Fruit fly (Drosophila melanogaster) whole organism, embryonic: ENCODE measurements around the gene Tcs6.

ENCODE experiments used
- Aef1 ChIP-seq: fragments of 200-800 bp; sonication (Bioruptor generic); IDR thresholded peaks from 3 replicates; pipeline ENCODE4 v1.3.6; 2022; ENCODE audit warnings: missing biosample characterization, missing genetic modification characterization
- Bdp1 ChIP-seq: fragments of 200-800 bp; sonication (Bioruptor generic); optimal IDR thresholded peaks from 3 replicates; lab custom pipeline; 2016; ENCODE audit warnings: missing biosample characterization, missing genetic modification characterization
- CG10431 ChIP-seq: fragments of 200-800 bp; sonication (Bioruptor generic); optimal IDR thresholded peaks from 3 replicates; lab custom pipeline; 2018; ENCODE audit warnings: missing biosample characterization, mild to moderate bottlenecking, missing genetic modification characterization
- CG14441 ChIP-seq: fragments of 200-800 bp; sonication (Bioruptor generic); IDR thresholded peaks from 2 replicates; pipeline ENCODE4 v1.3.6; 2022; ENCODE audit warnings: missing biosample characterization, missing genetic modification characterization
- CG18011 ChIP-seq: fragments of 200-800 bp; sonication (Bioruptor generic); optimal IDR thresholded peaks from 2 replicates; lab custom pipeline; 2017; ENCODE audit warnings: missing biosample characterization, missing genetic modification characterization, mild to moderate bottlenecking, moderate library complexity, missing genotype
- CG1832 ChIP-seq: fragments of 200-800 bp; sonication (Bioruptor generic); optimal IDR thresholded peaks from 2 replicates; lab custom pipeline; 2017; ENCODE audit warnings: missing biosample characterization, mild to moderate bottlenecking, missing genetic modification characterization, inconsistent platforms
- CG2889 ChIP-seq: fragments of 200-800 bp; sonication (Bioruptor generic); IDR thresholded peaks from 3 replicates; pipeline ENCODE4 v1.3.6; 2022; ENCODE audit warnings: missing biosample characterization, missing genetic modification characterization
- CG3281 ChIP-seq: fragments of 200-800 bp; sonication (Bioruptor generic); optimal IDR thresholded peaks from 3 replicates; lab custom pipeline; 2017; ENCODE audit warnings: missing biosample characterization, mild to moderate bottlenecking, missing genetic modification characterization
- CG3847 ChIP-seq: fragments of 200-800 bp; sonication (Bioruptor generic); IDR thresholded peaks from 2 replicates; pipeline ENCODE4 v1.3.6; 2022; ENCODE audit warnings: missing biosample characterization, missing genetic modification characterization
- CG4328 ChIP-seq: fragments of 200-800 bp; sonication (Bioruptor generic); optimal IDR thresholded peaks from 3 replicates; lab custom pipeline; 2017; ENCODE audit warnings: missing biosample characterization, missing genetic modification reagents, missing genetic modification characterization
- CG6765 ChIP-seq: fragments of 200-800 bp; sonication (Bioruptor generic); optimal IDR thresholded peaks from 3 replicates; lab custom pipeline; 2017; ENCODE audit warnings: missing biosample characterization, mild to moderate bottlenecking, missing genetic modification characterization
- CG6854 ChIP-seq: fragments of 200-800 bp; sonication (Bioruptor generic); optimal IDR thresholded peaks from 3 replicates; lab custom pipeline; 2017; ENCODE audit warnings: missing biosample characterization, mild to moderate bottlenecking, missing genetic modification characterization
- CG7556 ChIP-seq: fragments of 200-800 bp; sonication (Bioruptor generic); optimal IDR thresholded peaks from 2 replicates; lab custom pipeline; 2017; ENCODE audit warnings: missing biosample characterization, mild to moderate bottlenecking, missing genetic modification characterization
- CG7987 ChIP-seq: fragments of 200-800 bp; sonication (Bioruptor generic); optimal IDR thresholded peaks from 2 replicates; lab custom pipeline; 2018; ENCODE audit warnings: missing biosample characterization, mild to moderate bottlenecking, missing genetic modification characterization, moderate library complexity
- CG8388 ChIP-seq: fragments of 200-800 bp; sonication (Bioruptor generic); optimal IDR thresholded peaks from 2 replicates; lab custom pipeline; 2019; ENCODE audit warnings: missing biosample characterization, mild to moderate bottlenecking, missing genetic modification characterization, moderate library complexity
- CG8944 ChIP-seq: fragments of 200-800 bp; sonication (Bioruptor generic); optimal IDR thresholded peaks from 3 replicates; lab custom pipeline; 2016; ENCODE audit warnings: missing biosample characterization, missing genetic modification characterization
- CG9437 ChIP-seq: fragments of 200-800 bp; sonication (Bioruptor generic); optimal IDR thresholded peaks from 2 replicates; lab custom pipeline; 2018; ENCODE audit warnings: missing biosample characterization, mild to moderate bottlenecking, missing genetic modification characterization
- Chrac-16 ChIP-seq: fragments of 200-800 bp; sonication (Bioruptor generic); optimal IDR thresholded peaks from 3 replicates; lab custom pipeline; 2016; ENCODE audit warnings: missing biosample characterization, missing genetic modification characterization
- Dad ChIP-seq: fragments of 200-800 bp; sonication (Bioruptor generic); optimal IDR thresholded peaks from 3 replicates; lab custom pipeline; 2016; ENCODE audit warnings: missing biosample characterization, missing genetic modification characterization
- Dll ChIP-seq: fragments of 200-800 bp; sonication (Bioruptor generic); IDR thresholded peaks from 4 replicates; pipeline ENCODE4 v1.3.6; 2022; ENCODE audit warnings: missing biosample characterization, missing genetic modification characterization; ENCODE audit not compliant: partially characterized antibody
- Doc2 ChIP-seq: fragments of 200-800 bp; sonication (Bioruptor generic); IDR thresholded peaks from 2 replicates; pipeline ENCODE4 v1.3.6; 2022; ENCODE audit warnings: missing biosample characterization, missing genetic modification characterization
- Fer1 ChIP-seq: fragments of 200-800 bp; sonication (Bioruptor generic); optimal IDR thresholded peaks from 2 replicates; lab custom pipeline; 2017; ENCODE audit warnings: missing biosample characterization, mild to moderate bottlenecking, missing genetic modification characterization
- Fer2 ChIP-seq: fragments of 200-800 bp; sonication (Bioruptor generic); optimal IDR thresholded peaks from 2 replicates; lab custom pipeline; 2018; ENCODE audit warnings: missing biosample characterization, mild to moderate bottlenecking, missing genetic modification characterization, moderate library complexity
- H15 ChIP-seq: fragments of 200-800 bp; sonication (Bioruptor generic); IDR thresholded peaks from 3 replicates; pipeline ENCODE4 v1.3.6; 2022; ENCODE audit warnings: missing biosample characterization, missing genetic modification characterization
- Hr3 ChIP-seq: fragments of 200-800 bp; sonication (Bioruptor generic); optimal IDR thresholded peaks from 3 replicates; lab custom pipeline; 2016; ENCODE audit warnings: missing biosample characterization, missing genetic modification characterization
- Myb ChIP-seq: fragments of 200-800 bp; sonication (Bioruptor generic); optimal IDR thresholded peaks from 2 replicates; lab custom pipeline; 2016; ENCODE audit warnings: missing biosample characterization, missing genetic modification characterization
- Optix ChIP-seq: fragments of 200-800 bp; sonication (Bioruptor generic); IDR thresholded peaks from 3 replicates; pipeline ENCODE4 v1.3.6; 2022; ENCODE audit warnings: missing biosample characterization, missing genetic modification characterization
- Rfx ChIP-seq: fragments of 200-800 bp; sonication (Bioruptor generic); IDR thresholded peaks from 2 replicates; pipeline ENCODE4 v1.3.6; 2022; ENCODE audit warnings: missing biosample characterization, missing genetic modification characterization
- Rx ChIP-seq: fragments of 200-800 bp; sonication (Bioruptor generic); IDR thresholded peaks from 2 replicates; pipeline ENCODE4 v1.3.6; 2022; ENCODE audit warnings: missing biosample characterization, missing genetic modification characterization
- Sin3A ChIP-seq: fragments of >200 bp; optimal IDR thresholded peaks from 2 replicates; lab custom pipeline; 2018
- Spps ChIP-seq: fragments of 200-800 bp; sonication (Bioruptor generic); optimal IDR thresholded peaks from 2 replicates; lab custom pipeline; 2018; ENCODE audit warnings: missing biosample characterization, mild to moderate bottlenecking, missing genetic modification characterization
- Tbp ChIP-seq: fragments of >200 bp; optimal IDR thresholded peaks from 2 replicates; lab custom pipeline; 2018; ENCODE audit warnings: missing biosample characterization, missing genetic modification characterization
- Xrp1 ChIP-seq: fragments of 200-800 bp; sonication (Bioruptor generic); IDR thresholded peaks from 2 replicates; pipeline ENCODE4 v1.3.6; 2022; ENCODE audit warnings: missing biosample characterization, missing genetic modification characterization
- ase ChIP-seq: fragments of 200-800 bp; sonication (Bioruptor generic); IDR thresholded peaks from 3 replicates; pipeline ENCODE4 v1.3.6; 2022; ENCODE audit warnings: missing biosample characterization, missing genetic modification characterization
- btn ChIP-seq: fragments of 200-800 bp; sonication (Bioruptor generic); optimal IDR thresholded peaks from 2 replicates; lab custom pipeline; 2016; ENCODE audit warnings: missing biosample characterization, missing genetic modification characterization
- dpn ChIP-seq, 2 experiments: fragments of 200-800 bp; sonication (Bioruptor generic); optimal IDR thresholded peaks; 3 replicates each; lab custom pipeline; 2016; ENCODE audit warnings: missing biosample characterization in 2 of 2, missing genetic modification characterization in 2 of 2
- dysf ChIP-seq: fragments of 200-800 bp; sonication (Bioruptor generic); IDR thresholded peaks from 3 replicates; pipeline ENCODE4 v1.3.6; 2022; ENCODE audit warnings: missing biosample characterization, missing genetic modification characterization
- emc ChIP-seq: fragments of 200-800 bp; sonication (Bioruptor generic); optimal IDR thresholded peaks from 2 replicates; lab custom pipeline; 2016; ENCODE audit warnings: missing biosample characterization, missing genetic modification characterization
- ewg ChIP-seq: fragments of 200-800 bp; sonication (Bioruptor generic); optimal IDR thresholded peaks from 3 replicates; lab custom pipeline; 2017; ENCODE audit warnings: mild to moderate bottlenecking, missing biosample characterization, missing genetic modification reagents, missing genetic modification characterization
- exex ChIP-seq: fragments of 200-800 bp; sonication (Bioruptor generic); optimal IDR thresholded peaks from 4 replicates; lab custom pipeline; 2018; ENCODE audit warnings: missing biosample characterization, mild to moderate bottlenecking, missing genetic modification characterization, moderate library complexity
- gsb ChIP-seq: fragments of 200-800 bp; sonication (Bioruptor generic); IDR thresholded peaks from 2 replicates; pipeline ENCODE4 v1.3.6; 2022; ENCODE audit warnings: missing biosample characterization, missing genetic modification characterization
- ham ChIP-seq: fragments of 200-800 bp; sonication (Bioruptor generic); IDR thresholded peaks from 2 replicates; pipeline ENCODE4 v1.3.6; 2022; ENCODE audit warnings: missing biosample characterization, missing genetic modification characterization
- hb ChIP-seq: fragments of 200-800 bp; sonication (Bioruptor generic); IDR thresholded peaks from 3 replicates; pipeline ENCODE4 v1.3.6; 2022; ENCODE audit warnings: missing biosample characterization, missing genetic modification characterization; ENCODE audit not compliant: partially characterized antibody
- knrl ChIP-seq: fragments of 200-800 bp; sonication (Bioruptor generic); IDR thresholded peaks from 3 replicates; pipeline ENCODE4 v1.3.6; 2022; ENCODE audit warnings: missing biosample characterization, missing genetic modification characterization; ENCODE audit not compliant: partially characterized antibody
- luna ChIP-seq: fragments of 200-800 bp; sonication (Bioruptor generic); optimal IDR thresholded peaks from 2 replicates; lab custom pipeline; 2016; ENCODE audit warnings: missing biosample characterization, missing genetic modification characterization
- org-1 ChIP-seq: fragments of 200-800 bp; sonication (Bioruptor generic); optimal IDR thresholded peaks from 2 replicates; lab custom pipeline; 2017; ENCODE audit warnings: missing biosample characterization, missing genetic modification characterization
- sens-2 ChIP-seq: fragments of 200-800 bp; sonication (Bioruptor generic); IDR thresholded peaks from 2 replicates; pipeline ENCODE4 v1.3.6; 2022; ENCODE audit warnings: missing biosample characterization, missing genetic modification characterization
- slp2 ChIP-seq: fragments of 200-800 bp; sonication (Bioruptor generic); optimal IDR thresholded peaks from 2 replicates; lab custom pipeline; 2016; ENCODE audit warnings: missing biosample characterization, missing genetic modification characterization
- twi ChIP-seq: fragments of 200-800 bp; optimal IDR thresholded peaks from 2 replicates; lab custom pipeline; 2019; ENCODE audit warnings: missing biosample characterization, mild to moderate bottlenecking, missing genetic modification characterization, moderate library complexity
- yki ChIP-seq: fragments of >200 bp; optimal IDR thresholded peaks from 3 replicates; lab custom pipeline; 2018

Tcs6 gene

dm6 chr3R:26017771-26018731 lies 40.0 kb downstream of the Tcs6 start (continued):
- TF ChIP-seq exex (no peak), dysf (peak; percentile 53; the same call in 1 of the 3 replicates), yki (no peak), CG7556 (GFP tag; lab: Kevin White, UChicago) (peak; percentile 94), twi (tag; lab: Kevin White, UChicago) (peak; percentile 82), hb (no peak), gsb (GFP tag; lab: Robert Waterston, UW) (no peak), luna (GFP tag; lab: Kevin White, UChicago) (no peak), Aef1 (GFP tag; lab: Robert Waterston, UW) (no peak), ham (GFP tag; lab: Robert Waterston, UW) (no peak), Spps (tag; lab: Kevin White, UChicago) (peak; percentile 91), emc (GFP tag; lab: Kevin White, UChicago) (no peak), Hr3 (peak; percentile 72), Fer1 (GFP tag; lab: Kevin White, UChicago) (peak; percentile 24), CG14441 (GFP tag; lab: Robert Waterston, UW) (peak; percentile 52), knrl (no peak), CG4328 (peak; percentile 53), Myb (GFP tag; lab: Kevin White, UChicago) (no peak), Tbp (GFP tag; lab: Kevin White, UChicago) (no peak), CG6854 (GFP tag; lab: Kevin White, UChicago) (no peak), Dad (GFP tag; lab: Kevin White, UChicago) (no peak), CG7987 (GFP tag; lab: Kevin White, UChicago) (no peak), sens-2 (GFP tag; lab: Robert Waterston, UW) (0 out of 2 replicates have a peak, but pooled peaks have one; percentile 40), Optix (GFP tag; lab: Robert Waterston, UW) (no peak), org-1 (peak; percentile 77), CG10431 (GFP tag; lab: Kevin White, UChicago) (peak; percentile 61), CG9437 (GFP tag; lab: Kevin White, UChicago) (peak; percentile 78), Doc2 (GFP tag; lab: Robert Waterston, UW) (no peak), CG6765 (GFP tag; lab: Kevin White, UChicago) (no peak), ase (no peak), Rfx (GFP tag; lab: Robert Waterston, UW) (no peak), CG3847 (GFP tag; lab: Robert Waterston, UW) (peak; percentile 15; the same call in 1 of the 2 replicates), Bdp1 (GFP tag; lab: Kevin White, UChicago) (no peak), CG1832 (GFP tag; lab: Kevin White, UChicago) (no peak), H15 (GFP tag; lab: Robert Waterston, UW) (peak; percentile 34; the same call in 1 of the 3 replicates), CG3281 (GFP tag; lab: Kevin White, UChicago) (peak; percentile 37), dpn (GFP tag; optimal IDR thresholded peaks at IDR 0.05; lab: Kevin White, UChicago) (peak in 1 of 2 experiments; percentile 63), Sin3A (no peak), btn (GFP tag; lab: Kevin White, UChicago) (no peak), CG8944 (GFP tag; lab: Kevin White, UChicago) (no peak), Chrac-16 (GFP tag; lab: Kevin White, UChicago) (peak; percentile 76), CG2889 (GFP tag; lab: Robert Waterston, UW) (no peak), CG8388 (GFP tag; lab: Kevin White, UChicago) (peak; percentile 90), Rx (GFP tag; lab: Robert Waterston, UW) (no peak; the same call in 1 of the 2 replicates), Dll (GFP tag; lab: Robert Waterston, UW) (no peak), Fer2 (tag; lab: Kevin White, UChicago) (no peak), ewg (GFP tag; lab: Kevin White, UChicago) (peak; percentile 36), Xrp1 (GFP tag; lab: Robert Waterston, UW) (peak; percentile 92), CG18011 (GFP tag; lab: Kevin White, UChicago) (no peak), slp2 (GFP tag; lab: Kevin White, UChicago) (no peak)
